Worm (Caenorhabditis elegans): ENCODE measurements around the gene Y82E9BR.8.
A peak's percentile ranks its signal among the peaks of the same experiment; 100 is the strongest.

The Y82E9BR.8 gene

ce11 chrIII:1354523-1354922, 3.4 kb downstream of the Y82E9BR.8 start:
- no peak for TF ChIP-seq lin-11 (tag; optimal IDR thresholded peaks at IDR 0.05)
- no peak for TF ChIP-seq C34F6.9 (tag; optimal IDR thresholded peaks at IDR 0.05)
- no peak for TF ChIP-seq aly-2 (tag; optimal IDR thresholded peaks at IDR 0.05)
- TF ChIP-seq elt-3 (tag; optimal IDR thresholded peaks at IDR 0.05): no peak
- no peak for TF ChIP-seq nhr-23 (tag; optimal IDR thresholded peaks at IDR 0.05)
- no peak for TF ChIP-seq nhr-77 (tag; optimal IDR thresholded peaks at IDR 0.05)
- no peak for TF ChIP-seq sma-3 (GFP tag; optimal IDR thresholded peaks at IDR 0.05)
- TF ChIP-seq lin-39 (tag; optimal IDR thresholded peaks at IDR 0.05): no peak
- TF ChIP-seq ceh-16 (tag; optimal IDR thresholded peaks at IDR 0.05): no peak
- no peak for TF ChIP-seq ama-1 (optimal IDR thresholded peaks at IDR 0.05)
- TF ChIP-seq skn-1 (tag; optimal IDR thresholded peaks at IDR 0.05): no peak
- no peak for TF ChIP-seq mbf-1 (tag; optimal IDR thresholded peaks at IDR 0.05)
- no peak for TF ChIP-seq ZK546.5 (tag; optimal IDR thresholded peaks at IDR 0.05)

- TF ChIP-seq unc-39 (tag; optimal IDR thresholded peaks at IDR 0.05): no peak
- TF ChIP-seq sma-9 (GFP tag; optimal IDR thresholded peaks at IDR 0.05): no peak
- TF ChIP-seq sma-9 (tag; optimal IDR thresholded peaks at IDR 0.05): no peak
- TF ChIP-seq mbf-1 (tag; optimal IDR thresholded peaks at IDR 0.05): no peak
- TF ChIP-seq fos-1 (tag; optimal IDR thresholded peaks at IDR 0.05): no peak
- no peak for TF ChIP-seq mab-5 (tag; optimal IDR thresholded peaks at IDR 0.05)
- TF ChIP-seq sem-4 (tag; optimal IDR thresholded peaks at IDR 0.05): no peak
- no peak for TF ChIP-seq nhr-6 (tag; optimal IDR thresholded peaks at IDR 0.05)
- TF ChIP-seq R02D3.7 (tag; optimal IDR thresholded peaks at IDR 0.05): no peak
- TF ChIP-seq dmd-4 (tag; optimal IDR thresholded peaks at IDR 0.05): no peak
- TF ChIP-seq blmp-1 (tag; optimal IDR thresholded peaks at IDR 0.05; ENCODE audit: insufficient read depth): no peak
These were observed 7.1 kb downstream of the Y82E9BR.8 start, which contains the start of gene Y82E9BL.3 for ce11 chrIII:1350745-1351144. Gene Y82E9BL.3 (minus strand): TSS chrIII:1350845.

- TF ChIP-seq fos-1 (tag; optimal IDR thresholded peaks at IDR 0.05) (peak; percentile 52), nhr-129 (tag; optimal IDR thresholded peaks at IDR 0.05) (no peak)
These were observed 8.6 kb downstream of the Y82E9BR.8 start, which contains the start of gene fbxa-25 for ce11 chrIII:1349313-1349712. Gene fbxa-25 (minus strand): TSS chrIII:1349450.

ce11 chrIII:1347539-1347938, 10.3 kb downstream of the Y82E9BR.8 start, which contains the start of gene Y82E9BL.5:
Gene Y82E9BL.5 (minus strand): TSS chrIII:1347639.
- TF ChIP-seq sem-4 (tag; optimal IDR thresholded peaks at IDR 0.05) (no peak), crh-2 (tag; optimal IDR thresholded peaks at IDR 0.05) (no peak), nhr-129 (tag; optimal IDR thresholded peaks at IDR 0.05) (no peak), unc-39 (tag; optimal IDR thresholded peaks at IDR 0.05) (no peak), nhr-237 (tag; optimal IDR thresholded peaks at IDR 0.05) (no peak), blmp-1 (tag; optimal IDR thresholded peaks at IDR 0.05; ENCODE audit: insufficient read depth) (no peak), peb-1 (tag; optimal IDR thresholded peaks at IDR 0.05) (no peak), sma-9 (GFP tag; optimal IDR thresholded peaks at IDR 0.05) (no peak), sma-9 (tag; optimal IDR thresholded peaks at IDR 0.05) (no peak), mdl-1 (tag; optimal IDR thresholded peaks at IDR 0.05) (no peak), ceh-16 (tag; optimal IDR thresholded peaks at IDR 0.05) (no peak), fos-1 (tag; optimal IDR thresholded peaks at IDR 0.05) (no peak), nhr-23 (tag; optimal IDR thresholded peaks at IDR 0.05) (no peak), nhr-12 (tag; optimal IDR thresholded peaks at IDR 0.05) (no peak)

- TF ChIP-seq zag-1 (tag; optimal IDR thresholded peaks at IDR 0.05): no peak
- TF ChIP-seq nhr-129 (tag; optimal IDR thresholded peaks at IDR 0.05): no peak
- TF ChIP-seq sem-4 (tag; optimal IDR thresholded peaks at IDR 0.05): no peak
- no peak for TF ChIP-seq lin-11 (tag; optimal IDR thresholded peaks at IDR 0.05)
- no peak for TF ChIP-seq snpc-4 (tag; optimal IDR thresholded peaks at IDR 0.05)
- TF ChIP-seq ama-1 (optimal IDR thresholded peaks at IDR 0.05): no peak
- no peak for TF ChIP-seq fos-1 (tag; optimal IDR thresholded peaks at IDR 0.05)
These were observed 10.9 kb downstream of the Y82E9BR.8 start for ce11 chrIII:1347003-1347402.

ce11 chrIII:1345694-1346093, 12.2 kb downstream of the Y82E9BR.8 start, which contains the start of gene Y82E9BL.6:
Gene Y82E9BL.6 (minus strand): TSS chrIII:1345794.
- TF ChIP-seq skn-1 (tag; optimal IDR thresholded peaks at IDR 0.05) (no peak), lin-11 (tag; optimal IDR thresholded peaks at IDR 0.05) (no peak), unc-62 (GFP tag; optimal IDR thresholded peaks at IDR 0.05) (no peak), aly-2 (tag; optimal IDR thresholded peaks at IDR 0.05) (no peak), C34F6.9 (tag; optimal IDR thresholded peaks at IDR 0.05) (no peak), mbf-1 (tag; optimal IDR thresholded peaks at IDR 0.05) (no peak), unc-55 (GFP tag; optimal IDR thresholded peaks at IDR 0.05) (no peak), elt-3 (tag; optimal IDR thresholded peaks at IDR 0.05) (no peak), nhr-237 (tag; optimal IDR thresholded peaks at IDR 0.05) (no peak), ztf-4 (tag; optimal IDR thresholded peaks at IDR 0.05) (no peak)
